Worm (Caenorhabditis elegans) whole organism, L1 larva: ENCODE measurements around the gene str-185.

Source experiments
- egl-27 ChIP-seq, 2 experiments: fragments of 150-350 bp in 1 of 2; sonication (generic microtip); optimal IDR thresholded peaks; 3 replicates each; lab custom pipeline; 2017 to 2018; ENCODE audit warnings: missing biosample characterization in 2 of 2, missing genetic modification characterization in 2 of 2, missing genetic modification reagents in 2 of 2
- sup-37 ChIP-seq: fragments of 200-800 bp; sonication (Bioruptor generic); optimal IDR thresholded peaks from 2 replicates; lab custom pipeline; 2018; ENCODE audit warnings: mild to moderate bottlenecking, missing genetic modification characterization, missing compliant biosample characterization

DNA sequence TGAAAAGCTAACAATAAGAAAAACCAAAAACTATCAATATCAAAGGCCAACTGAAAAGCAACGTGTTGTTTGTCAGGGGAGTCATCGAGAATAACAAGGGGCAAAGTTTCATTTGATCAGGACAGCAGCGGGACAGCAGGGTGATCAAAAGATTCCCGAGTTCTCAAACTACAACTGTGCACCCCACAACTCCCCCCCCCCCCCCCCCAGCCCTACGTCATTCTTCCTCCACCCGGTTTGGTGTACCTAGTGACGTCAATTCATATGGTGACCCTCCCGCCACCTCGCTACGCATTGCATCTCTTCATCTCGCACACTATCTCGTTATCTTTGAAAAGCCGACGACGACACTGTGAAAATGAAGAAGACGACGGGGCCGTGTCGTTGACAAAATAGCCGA lies 44.0 kb upstream of the str-185 start:
- TF ChIP-seq egl-27 (tag; optimal IDR thresholded peaks at IDR 0.05; lab: Kevin White, UChicago) (no peak), sup-37 (GFP tag; lab: Kevin White, UChicago) (no peak)
